Worm (Caenorhabditis elegans): ENCODE data around the gene T04C9.2.

ce11 chrIII:5976021-5976420 lies 15.7 kb upstream of the T04C9.2 start:
- no peak for TF ChIP-seq nhr-12 (tag; optimal IDR thresholded peaks at IDR 0.05)
- TF ChIP-seq snpc-4 (tag; optimal IDR thresholded peaks at IDR 0.05): no peak
- no peak for TF ChIP-seq mls-2 (tag; optimal IDR thresholded peaks at IDR 0.05)
- no peak for TF ChIP-seq unc-39 (tag; optimal IDR thresholded peaks at IDR 0.05)
- TF ChIP-seq unc-62 (GFP tag; optimal IDR thresholded peaks at IDR 0.05): no peak
- TF ChIP-seq nhr-28 (tag; optimal IDR thresholded peaks at IDR 0.05): no peak
- TF ChIP-seq blmp-1 (tag; optimal IDR thresholded peaks at IDR 0.05): no peak
- no peak for TF ChIP-seq mab-5 (tag; optimal IDR thresholded peaks at IDR 0.05)
- no peak for TF ChIP-seq ztf-11 (tag; optimal IDR thresholded peaks at IDR 0.05)
- no peak for TF ChIP-seq M03D4.4 (tag; optimal IDR thresholded peaks at IDR 0.05)
- TF ChIP-seq nhr-2 (tag; optimal IDR thresholded peaks at IDR 0.05): no peak
- TF ChIP-seq ceh-39 (tag; optimal IDR thresholded peaks at IDR 0.05): no peak
- TF ChIP-seq lin-13 (tag; optimal IDR thresholded peaks at IDR 0.05): no peak
- no peak for TF ChIP-seq nhr-76 (tag; optimal IDR thresholded peaks at IDR 0.05)

All from whole organism, mixed stage, embryonic.